ENCODE assay signal across 1 worm cellular context in the genomic region with DNA sequence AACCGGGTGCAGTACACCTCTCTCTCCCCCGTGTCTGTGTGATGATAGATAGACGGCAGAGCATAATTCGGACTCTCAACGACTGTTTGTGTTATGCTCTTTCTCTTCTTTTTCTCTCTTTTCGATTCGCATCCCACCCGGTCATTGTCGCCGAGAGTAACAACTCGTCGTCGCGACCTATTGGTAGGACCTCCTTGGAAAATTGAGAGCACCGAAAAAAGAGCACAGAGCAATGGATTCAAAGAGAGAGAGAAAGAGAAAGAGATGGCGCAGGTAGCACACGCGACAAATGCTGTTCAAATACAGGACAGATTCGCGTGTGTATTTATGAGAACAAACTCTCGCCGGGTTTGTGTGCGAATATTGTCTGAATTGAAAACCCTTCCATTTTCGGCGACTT.
TF ChIP-seq lines count a peak whose summit lies in the region.

No protein-coding gene starts in this region.

TF ChIP-seq in whole organism, L1 larva, 84 proteins besides CTCF, POLR2A, EP300 and RAD21 (continued from another document):
- TF ChIP-seq C34B4.2 (tag; optimal IDR thresholded peaks at IDR 0.05; lab: Kevin White, UChicago): no peak
- TF ChIP-seq sox-4 (tag; optimal IDR thresholded peaks at IDR 0.05; lab: Kevin White, UChicago): no peak
- TF ChIP-seq xbp-1 (tag; optimal IDR thresholded peaks at IDR 0.05; lab: Kevin White, UChicago): no peak
- TF ChIP-seq sup-37 (GFP tag; optimal IDR thresholded peaks at IDR 0.05; lab: Kevin White, UChicago): no peak
- TF ChIP-seq lin-39 (tag; optimal IDR thresholded peaks at IDR 0.05; lab: Kevin White, UChicago): no peak
- TF ChIP-seq irx-1 (tag; optimal IDR thresholded peaks at IDR 0.05; lab: Kevin White, UChicago): no peak
- no peak for TF ChIP-seq unc-130 (tag; optimal IDR thresholded peaks at IDR 0.05; lab: Kevin White, UChicago)
- TF ChIP-seq nhr-11 (tag; optimal IDR thresholded peaks at IDR 0.05; lab: Kevin White, UChicago): no peak
- peak; percentile 75 for TF ChIP-seq lin-14 (GFP tag; optimal IDR thresholded peaks at IDR 0.05; lab: Kevin White, UChicago)
- TF ChIP-seq elt-2 (tag; optimal IDR thresholded peaks at IDR 0.05; lab: Kevin White, UChicago): no peak
- TF ChIP-seq nhr-237 (tag; optimal IDR thresholded peaks at IDR 0.05; lab: Kevin White, UChicago): no peak
- TF ChIP-seq F16B12.6 (tag; optimal IDR thresholded peaks at IDR 0.05; lab: Kevin White, UChicago): no peak
- no peak for TF ChIP-seq ama-1 (optimal IDR thresholded peaks at IDR 0.05; lab: Kevin White, UChicago)
- TF ChIP-seq zag-1 (tag; optimal IDR thresholded peaks at IDR 0.05; lab: Kevin White, UChicago): no peak
- no peak for TF ChIP-seq nhr-12 (tag; optimal IDR thresholded peaks at IDR 0.05; lab: Kevin White, UChicago)
- no peak for TF ChIP-seq zip-4 (GFP tag; optimal IDR thresholded peaks at IDR 0.05; lab: Kevin White, UChicago)
- no peak for TF ChIP-seq dsc-1 (tag; optimal IDR thresholded peaks at IDR 0.05; lab: Kevin White, UChicago)
- no peak for TF ChIP-seq hlh-4 (tag; optimal IDR thresholded peaks at IDR 0.05; lab: Kevin White, UChicago)
- no peak for TF ChIP-seq unc-98 (GFP tag; IDR thresholded peaks at IDR 0.05; lab: Robert Waterston, UW)
- no peak for TF ChIP-seq vab-15 (tag; optimal IDR thresholded peaks at IDR 0.05; lab: Kevin White, UChicago)
- no peak for TF ChIP-seq unc-62 (GFP tag; optimal IDR thresholded peaks at IDR 0.05; lab: Kevin White, UChicago)
- TF ChIP-seq nhr-84 (tag; optimal IDR thresholded peaks at IDR 0.05; lab: Kevin White, UChicago): no peak
- no peak for TF ChIP-seq unc-30 (tag; optimal IDR thresholded peaks at IDR 0.05; lab: Kevin White, UChicago)
- no peak for TF ChIP-seq hpl-2 (GFP tag; optimal IDR thresholded peaks at IDR 0.05; lab: Kevin White, UChicago)
- TF ChIP-seq fos-1 (tag; optimal IDR thresholded peaks at IDR 0.05; lab: Kevin White, UChicago): no peak
- peak in 1 of 2 experiments; percentile 4 for TF ChIP-seq efl-1 (optimal IDR thresholded peaks at IDR 0.05; lab: Kevin White, UChicago)
- TF ChIP-seq efl-1 (GFP tag; optimal IDR thresholded peaks at IDR 0.05 in 1 of 2; lab: Kevin White, UChicago): peak in 1 of 2 experiments; percentile 94
- TF ChIP-seq fkh-4 (tag; optimal IDR thresholded peaks at IDR 0.05; lab: Kevin White, UChicago; ENCODE audit: borderline replicate concordance): no peak
- no peak for TF ChIP-seq pag-3 (tag; optimal IDR thresholded peaks at IDR 0.05; lab: Kevin White, UChicago; ENCODE audit: borderline replicate concordance, insufficient read depth)
- TF ChIP-seq snpc-4 (tag; optimal IDR thresholded peaks at IDR 0.05; lab: Kevin White, UChicago): no peak
- no peak for TF ChIP-seq nhr-90 (tag; optimal IDR thresholded peaks at IDR 0.05; lab: Kevin White, UChicago; ENCODE audit: poor library complexity)
- no peak for TF ChIP-seq aha-1 (tag; optimal IDR thresholded peaks at IDR 0.05; lab: Kevin White, UChicago)
- no peak for TF ChIP-seq hlh-17 (GFP tag; optimal IDR thresholded peaks at IDR 0.05; lab: Kevin White, UChicago; ENCODE audit: borderline replicate concordance)
- 0 out of 2 replicates have a peak, but pooled peaks have one; percentile 2 for TF ChIP-seq nhr-19 (GFP tag; conservative IDR thresholded peaks at IDR 0.05; lab: Robert Waterston, UW)
- no peak for TF ChIP-seq mab-9 (GFP tag; IDR thresholded peaks at IDR 0.05; lab: Robert Waterston, UW)
- no peak for TF ChIP-seq pqm-1 (tag; optimal IDR thresholded peaks at IDR 0.05; lab: Kevin White, UChicago)
- peak; percentile 10 for TF ChIP-seq fkh-8 (tag; optimal IDR thresholded peaks at IDR 0.05; lab: Kevin White, UChicago)
- no peak for TF ChIP-seq jun-1 (tag; optimal IDR thresholded peaks at IDR 0.05; lab: Kevin White, UChicago)
- no peak for TF ChIP-seq egl-13 (tag; optimal IDR thresholded peaks at IDR 0.05; lab: Kevin White, UChicago)
- peak; percentile 34 for TF ChIP-seq nhr-20 (tag; optimal IDR thresholded peaks at IDR 0.05; lab: Kevin White, UChicago)
- TF ChIP-seq C04F5.9 (tag; optimal IDR thresholded peaks at IDR 0.05; lab: Kevin White, UChicago): no peak
- peak; percentile 70 for TF ChIP-seq nhr-71 (tag; optimal IDR thresholded peaks at IDR 0.05; lab: Kevin White, UChicago)
- no peak for TF ChIP-seq swsn-7 (tag; optimal IDR thresholded peaks at IDR 0.05; lab: Kevin White, UChicago)
- TF ChIP-seq ceh-82 (tag; optimal IDR thresholded peaks at IDR 0.05; lab: Kevin White, UChicago): no peak
- TF ChIP-seq sptf-1 (tag; optimal IDR thresholded peaks at IDR 0.05; lab: Kevin White, UChicago): no peak
- TF ChIP-seq nhr-76 (tag; optimal IDR thresholded peaks at IDR 0.05; lab: Kevin White, UChicago): no peak
- TF ChIP-seq nhr-28 (tag; optimal IDR thresholded peaks at IDR 0.05; lab: Kevin White, UChicago): no peak
- TF ChIP-seq blmp-1 (tag; optimal IDR thresholded peaks at IDR 0.05; lab: Kevin White, UChicago): no peak
- TF ChIP-seq ztf-11 (tag; optimal IDR thresholded peaks at IDR 0.05; lab: Kevin White, UChicago): no peak
- TF ChIP-seq ces-1 (GFP tag; optimal IDR thresholded peaks at IDR 0.05; lab: Kevin White, UChicago): no peak
- no peak for TF ChIP-seq C16A3.4 (tag; optimal IDR thresholded peaks at IDR 0.05; lab: Kevin White, UChicago)
- no peak for TF ChIP-seq lin-35 (GFP tag; optimal IDR thresholded peaks at IDR 0.05; lab: Kevin White, UChicago)
- no peak for TF ChIP-seq ceh-63 (GFP tag; optimal IDR thresholded peaks at IDR 0.05; lab: Kevin White, UChicago)
- peak in 1 of 2 experiments; percentile 62 for TF ChIP-seq mdl-1 (tag; optimal IDR thresholded peaks at IDR 0.05; lab: Kevin White, UChicago)
- TF ChIP-seq nhr-47 (tag; optimal IDR thresholded peaks at IDR 0.05; lab: Kevin White, UChicago): peak; percentile 13
- peak; percentile 18 for TF ChIP-seq rnt-1 (tag; optimal IDR thresholded peaks at IDR 0.05; lab: Kevin White, UChicago)
- no peak for TF ChIP-seq snu-23 (GFP tag; optimal IDR thresholded peaks at IDR 0.05; lab: Kevin White, UChicago)
- no peak for TF ChIP-seq ceh-90 (tag; optimal IDR thresholded peaks at IDR 0.05; lab: Kevin White, UChicago)
- no peak for TF ChIP-seq fkh-10 (GFP tag; optimal IDR thresholded peaks at IDR 0.05; lab: Kevin White, UChicago)
- no peak for TF ChIP-seq tlp-1 (tag; optimal IDR thresholded peaks at IDR 0.05; lab: Kevin White, UChicago)
- no peak for TF ChIP-seq elt-3 (tag; optimal IDR thresholded peaks at IDR 0.05; lab: Kevin White, UChicago)
- TF ChIP-seq grh-1 (GFP tag; IDR thresholded peaks at IDR 0.05; lab: Robert Waterston, UW): no peak
- TF ChIP-seq nhr-77 (tag; optimal IDR thresholded peaks at IDR 0.05; lab: Kevin White, UChicago): peak; percentile 11
- TF ChIP-seq ztf-4 (tag; optimal IDR thresholded peaks at IDR 0.05; lab: Kevin White, UChicago): no peak
- TF ChIP-seq ceh-88 (GFP tag; IDR thresholded peaks at IDR 0.05; lab: Robert Waterston, UW): no peak
- TF ChIP-seq isw-1 (GFP tag; IDR thresholded peaks at IDR 0.05; lab: Robert Waterston, UW): no peak
- peak; percentile 55 for TF ChIP-seq tbx-2 (tag; optimal IDR thresholded peaks at IDR 0.05; lab: Kevin White, UChicago)
- no peak for TF ChIP-seq alr-1 (tag; optimal IDR thresholded peaks at IDR 0.05; lab: Kevin White, UChicago; ENCODE audit: borderline replicate concordance)
- no peak for TF ChIP-seq mef-2 (tag; optimal IDR thresholded peaks at IDR 0.05; lab: Kevin White, UChicago)
- no peak for TF ChIP-seq ceh-8 (GFP tag; optimal IDR thresholded peaks at IDR 0.05; lab: Kevin White, UChicago)
- TF ChIP-seq lin-15B (tag; optimal IDR thresholded peaks at IDR 0.05; lab: Kevin White, UChicago): no peak
- TF ChIP-seq nhr-85 (tag; lab: Kevin White, UChicago): no peak
- no peak for TF ChIP-seq lin-13 (GFP tag; optimal IDR thresholded peaks at IDR 0.05; lab: Kevin White, UChicago)
